Fruit fly (Drosophila melanogaster) whole organism, embryonic: Measurements from ENCODE around the gene mts.

Experiments used
- Abd-B ChIP-seq: fragments of 200-800 bp; sonication (Bioruptor generic); optimal IDR thresholded peaks from 2 replicates; lab custom pipeline; 2018; ENCODE audit warnings: missing biosample characterization, mild to moderate bottlenecking, missing genetic modification characterization, moderate library complexity
- CG10274 ChIP-seq: fragments of 200-800 bp; sonication (Bioruptor generic); optimal IDR thresholded peaks from 3 replicates; lab custom pipeline; 2017; ENCODE audit warnings: missing biosample characterization, mild to moderate bottlenecking, missing genetic modification characterization
- CG11085 ChIP-seq: fragments of 200-800 bp; sonication (Bioruptor generic); IDR thresholded peaks from 2 replicates; pipeline ENCODE4 v1.3.6; 2022; ENCODE audit warnings: missing biosample characterization, missing genetic modification characterization
- CG11247 ChIP-seq: fragments of 200-800 bp; sonication (Bioruptor generic); IDR thresholded peaks from 2 replicates; pipeline ENCODE4 v1.3.6; 2022; ENCODE audit warnings: missing biosample characterization, missing genetic modification characterization
- CG11504 ChIP-seq: fragments of 200-800 bp; sonication (Bioruptor generic); optimal IDR thresholded peaks from 3 replicates; lab custom pipeline; 2019; ENCODE audit warnings: missing biosample characterization, mild to moderate bottlenecking, missing genetic modification characterization, moderate library complexity
- CG11560 ChIP-seq: fragments of 200-800 bp; sonication (Bioruptor generic); IDR thresholded peaks from 3 replicates; pipeline ENCODE4 v1.3.6; 2022; ENCODE audit warnings: missing biosample characterization, missing genetic modification characterization
- CG12391 ChIP-seq: fragments of 200-800 bp; sonication (Bioruptor generic); optimal IDR thresholded peaks from 3 replicates; lab custom pipeline; 2018; ENCODE audit warnings: missing biosample characterization, mild to moderate bottlenecking, missing genetic modification characterization, moderate library complexity
- CG12659 ChIP-seq: fragments of 200-800 bp; sonication (Bioruptor generic); optimal IDR thresholded peaks from 3 replicates; lab custom pipeline; 2017; ENCODE audit warnings: mild to moderate bottlenecking, missing biosample characterization, missing genetic modification reagents, missing genetic modification characterization
- CG13296 ChIP-seq: fragments of 200-800 bp; sonication (Bioruptor generic); optimal IDR thresholded peaks from 3 replicates; lab custom pipeline; 2018; ENCODE audit warnings: missing biosample characterization, mild to moderate bottlenecking, missing genetic modification characterization
- CG13624 ChIP-seq: fragments of 200-800 bp; sonication (Bioruptor generic); optimal IDR thresholded peaks from 2 replicates; lab custom pipeline; 2016; ENCODE audit warnings: missing biosample characterization, missing genetic modification characterization
- CG14860 ChIP-seq: fragments of 200-800 bp; sonication (Bioruptor generic); IDR thresholded peaks from 3 replicates; pipeline ENCODE4 v1.3.6; 2022; ENCODE audit warnings: missing biosample characterization, missing genetic modification characterization; ENCODE audit not compliant: partially characterized antibody
- CG15601 ChIP-seq: fragments of 200-800 bp; sonication (Bioruptor generic); optimal IDR thresholded peaks from 3 replicates; lab custom pipeline; 2019; ENCODE audit warnings: missing biosample characterization, mild to moderate bottlenecking, missing genetic modification characterization, moderate library complexity
- CG17385 ChIP-seq: fragments of 200-800 bp; sonication (Bioruptor generic); optimal IDR thresholded peaks from 3 replicates; lab custom pipeline; 2018; ENCODE audit warnings: missing biosample characterization, mild to moderate bottlenecking, missing genetic modification characterization
- CG18619 ChIP-seq: fragments of 200-800 bp; sonication (Bioruptor generic); optimal IDR thresholded peaks from 3 replicates; lab custom pipeline; 2017; ENCODE audit warnings: missing biosample characterization, mild to moderate bottlenecking, missing genetic modification characterization
- CG31388 ChIP-seq: fragments of 200-800 bp; sonication (Bioruptor generic); optimal IDR thresholded peaks from 2 replicates; lab custom pipeline; 2016; ENCODE audit warnings: missing biosample characterization, missing genetic modification characterization
- CG34224 ChIP-seq: fragments of 200-800 bp; sonication (Bioruptor generic); IDR thresholded peaks from 3 replicates; pipeline ENCODE4 v1.3.6; 2022; ENCODE audit warnings: missing biosample characterization, missing genetic modification characterization; ENCODE audit not compliant: partially characterized antibody
- CG34422 ChIP-seq: fragments of 200-800 bp; sonication (Bioruptor generic); IDR thresholded peaks from 3 replicates; pipeline ENCODE4 v1.3.6; 2022; ENCODE audit warnings: missing biosample characterization, missing genetic modification characterization
- CG4328 ChIP-seq: fragments of 200-800 bp; sonication (Bioruptor generic); optimal IDR thresholded peaks from 3 replicates; lab custom pipeline; 2017; ENCODE audit warnings: missing biosample characterization, missing genetic modification reagents, missing genetic modification characterization
- CG6654 ChIP-seq: fragments of 200-800 bp; sonication (Bioruptor generic); optimal IDR thresholded peaks from 2 replicates; lab custom pipeline; 2017; ENCODE audit warnings: missing biosample characterization, mild to moderate bottlenecking, missing genetic modification characterization
- CG9727 ChIP-seq: fragments of 200-800 bp; sonication (Bioruptor generic); optimal IDR thresholded peaks from 3 replicates; lab custom pipeline; 2017; ENCODE audit warnings: missing biosample characterization, mild to moderate bottlenecking, missing genetic modification characterization
- E2f1 ChIP-seq: fragments of 200-800 bp; sonication (Bioruptor generic); IDR thresholded peaks from 2 replicates; pipeline ENCODE4 v1.3.6; 2022; ENCODE audit warnings: missing biosample characterization, missing genetic modification characterization
- Hsf ChIP-seq: fragments of 200-800 bp; sonication (Bioruptor generic); optimal IDR thresholded peaks from 3 replicates; lab custom pipeline; 2016; ENCODE audit warnings: missing biosample characterization, missing genetic modification characterization
- MTF-1 ChIP-seq: fragments of 200-800 bp; sonication (Bioruptor generic); optimal IDR thresholded peaks from 2 replicates; lab custom pipeline; 2018; ENCODE audit warnings: missing biosample characterization, mild to moderate bottlenecking, missing genetic modification characterization, borderline replicate concordance
- Nf-YA ChIP-seq: fragments of 200-800 bp; sonication (Bioruptor generic); IDR thresholded peaks from 2 replicates; pipeline ENCODE4 v1.3.6; 2022; ENCODE audit warnings: missing biosample characterization, missing genetic modification characterization
- Opbp ChIP-seq: fragments of 200-800 bp; sonication (Bioruptor generic); IDR thresholded peaks from 3 replicates; pipeline ENCODE4 v1.3.6; 2022; ENCODE audit warnings: missing biosample characterization, missing genetic modification characterization; ENCODE audit not compliant: partially characterized antibody
- PHDP ChIP-seq: fragments of 200-800 bp; sonication (Bioruptor generic); optimal IDR thresholded peaks from 3 replicates; lab custom pipeline; 2018; ENCODE audit warnings: missing biosample characterization, mild to moderate bottlenecking, missing genetic modification characterization, moderate library complexity
- Pdp1 ChIP-seq, 2 experiments: fragments of 200-800 bp; sonication (Bioruptor generic); optimal IDR thresholded peaks; 3 replicates each; lab custom pipeline; 2016; ENCODE audit warnings: missing biosample characterization in 2 of 2, missing genetic modification characterization in 2 of 2, mild to moderate bottlenecking in 1 of 2, moderate library complexity in 1 of 2
- Sox102F ChIP-seq: fragments of 200-800 bp; sonication (Bioruptor generic); optimal IDR thresholded peaks from 2 replicates; lab custom pipeline; 2018; ENCODE audit warnings: missing biosample characterization, mild to moderate bottlenecking, missing genetic modification characterization, moderate library complexity
- Taf1 ChIP-seq: fragments of 200-800 bp; sonication (Bioruptor generic); IDR thresholded peaks from 2 replicates; pipeline ENCODE4 v1.3.6; 2022; ENCODE audit warnings: missing biosample characterization, missing genetic modification characterization
- aop ChIP-seq: fragments of 200-800 bp; sonication (Bioruptor generic); IDR thresholded peaks from 2 replicates; pipeline ENCODE4 v1.3.6; 2022; ENCODE audit warnings: missing biosample characterization, missing genetic modification characterization
- bab2 ChIP-seq: fragments of 200-800 bp; sonication (Bioruptor generic); optimal IDR thresholded peaks from 2 replicates; lab custom pipeline; 2016; ENCODE audit warnings: missing biosample characterization, missing genetic modification characterization
- ci ChIP-seq: fragments of 200-800 bp; sonication (Bioruptor generic); IDR thresholded peaks from 3 replicates; pipeline ENCODE4 v1.3.6; 2022; ENCODE audit warnings: missing biosample characterization, missing genetic modification characterization
- crc ChIP-seq: fragments of 200-800 bp; sonication (Bioruptor generic); optimal IDR thresholded peaks from 2 replicates; lab custom pipeline; 2016; ENCODE audit warnings: missing biosample characterization, missing genetic modification characterization
- dati ChIP-seq: fragments of 200-800 bp; sonication (Bioruptor generic); IDR thresholded peaks from 2 replicates; pipeline ENCODE4 v1.3.6; 2022; ENCODE audit warnings: missing biosample characterization, missing genetic modification characterization
- en ChIP-seq: fragments of 200-800 bp; sonication (Bioruptor generic); optimal IDR thresholded peaks from 2 replicates; lab custom pipeline; 2016; ENCODE audit warnings: missing biosample characterization, missing genetic modification characterization
- fd102C ChIP-seq: fragments of 200-800 bp; sonication (Bioruptor generic); optimal IDR thresholded peaks from 2 replicates; lab custom pipeline; 2018; ENCODE audit warnings: missing biosample characterization, mild to moderate bottlenecking, missing genetic modification characterization, moderate library complexity
- fd64A ChIP-seq: fragments of 200-800 bp; sonication (Bioruptor generic); optimal IDR thresholded peaks from 3 replicates; lab custom pipeline; 2018; ENCODE audit warnings: missing biosample characterization, mild to moderate bottlenecking, missing genetic modification characterization
- fu2 ChIP-seq: fragments of 200-800 bp; sonication (Bioruptor generic); optimal IDR thresholded peaks from 2 replicates; lab custom pipeline; 2016; ENCODE audit warnings: missing biosample characterization, missing genetic modification characterization
- gce ChIP-seq: fragments of 200-800 bp; sonication (Bioruptor generic); IDR thresholded peaks from 3 replicates; pipeline ENCODE4 v1.3.6; 2022; ENCODE audit warnings: missing biosample characterization, missing genetic modification characterization
- gcm ChIP-seq: fragments of 200-800 bp; sonication (Bioruptor generic); optimal IDR thresholded peaks from 2 replicates; lab custom pipeline; 2019; ENCODE audit warnings: missing biosample characterization, mild to moderate bottlenecking, missing genetic modification characterization, moderate library complexity
- gfzf ChIP-seq: fragments of 200-800 bp; sonication (Bioruptor generic); optimal IDR thresholded peaks from 2 replicates; lab custom pipeline; 2016; ENCODE audit warnings: missing biosample characterization, mild to moderate bottlenecking, missing genetic modification characterization, moderate library complexity
- h ChIP-seq: fragments of >200 bp; optimal IDR thresholded peaks from 2 replicates; lab custom pipeline; 2017
- klu ChIP-seq: fragments of 200-800 bp; sonication (Bioruptor generic); IDR thresholded peaks from 2 replicates; pipeline ENCODE4 v1.3.6; 2022; ENCODE audit warnings: missing biosample characterization, missing genetic modification characterization
- luna ChIP-seq: fragments of 200-800 bp; sonication (Bioruptor generic); optimal IDR thresholded peaks from 2 replicates; lab custom pipeline; 2016; ENCODE audit warnings: missing biosample characterization, missing genetic modification characterization
- nau ChIP-seq: fragments of 200-800 bp; sonication (Bioruptor generic); optimal IDR thresholded peaks from 3 replicates; lab custom pipeline; 2017; ENCODE audit warnings: missing biosample characterization, mild to moderate bottlenecking, missing genetic modification characterization, missing genetic modification reagents
- nmo ChIP-seq: fragments of 200-800 bp; sonication (Bioruptor generic); optimal IDR thresholded peaks from 2 replicates; lab custom pipeline; 2018; ENCODE audit warnings: missing biosample characterization, mild to moderate bottlenecking, missing genetic modification characterization, moderate library complexity
- sim ChIP-seq: fragments of 200-800 bp; sonication (Bioruptor generic); IDR thresholded peaks from 2 replicates; pipeline ENCODE4 v1.3.6; 2022; ENCODE audit warnings: missing biosample characterization, missing genetic modification characterization
- tin ChIP-seq: fragments of 200-800 bp; sonication (Bioruptor generic); optimal IDR thresholded peaks from 3 replicates; lab custom pipeline; 2016; ENCODE audit warnings: missing biosample characterization, missing genetic modification characterization
- zen2 ChIP-seq: fragments of 200-800 bp; sonication (Bioruptor generic); IDR thresholded peaks from 3 replicates; pipeline ENCODE4 v1.3.6; 2022; ENCODE audit warnings: missing biosample characterization, missing genetic modification characterization; ENCODE audit not compliant: partially characterized antibody

Gene mts

dm6 chr2L:7821279-7821848, 6.1 kb upstream of the mts start (continued):
- TF ChIP-seq CG12391 (tag; lab: Kevin White, UChicago), result peak; percentile 51
- peak; percentile 9 for TF ChIP-seq PHDP (tag; lab: Kevin White, UChicago)
- TF ChIP-seq CG13624 (GFP tag; lab: Kevin White, UChicago), result peak; percentile 62
- no peak for TF ChIP-seq CG18619 (GFP tag; lab: Kevin White, UChicago)
- TF ChIP-seq fd102C (GFP tag; lab: Kevin White, UChicago), result no peak
- peak; percentile 86 for TF ChIP-seq Opbp
- TF ChIP-seq CG34422 (GFP tag; lab: Robert Waterston, UW), result peak; percentile 73; the same call in 1 of the 3 replicates
- TF ChIP-seq zen2 (GFP tag; lab: Robert Waterston, UW), result peak; percentile 84
- TF ChIP-seq fu2 (GFP tag; lab: Kevin White, UChicago), result peak; percentile 37
- no peak for TF ChIP-seq luna (GFP tag; lab: Kevin White, UChicago)
- TF ChIP-seq Nf-YA (GFP tag; lab: Robert Waterston, UW), result no peak
- TF ChIP-seq tin, result peak; percentile 68
- TF ChIP-seq CG15601 (tag; lab: Kevin White, UChicago), result peak; percentile 41
- TF ChIP-seq Hsf, result peak; percentile 71
- 0 out of 3 replicates have a peak, but pooled peaks have one; percentile 68 for TF ChIP-seq gce (GFP tag; lab: Robert Waterston, UW)
- TF ChIP-seq dati, result 0 out of 2 replicates have a peak, but pooled peaks have one; percentile 8
- peak; percentile 33 for TF ChIP-seq MTF-1 (GFP tag; lab: Kevin White, UChicago)
- TF ChIP-seq CG10274 (GFP tag; lab: Kevin White, UChicago), result no peak
- no peak for TF ChIP-seq gcm (GFP tag; lab: Kevin White, UChicago)
- TF ChIP-seq bab2 (GFP tag; lab: Kevin White, UChicago), result peak; percentile 32
- TF ChIP-seq Pdp1 (GFP tag; optimal IDR thresholded peaks at IDR 0.05; lab: Kevin White, UChicago), result peak; percentile 49 to 63
- TF ChIP-seq CG31388, result no peak
- TF ChIP-seq gfzf, result peak; percentile 20
- peak; percentile 79 for TF ChIP-seq ci (GFP tag; lab: Robert Waterston, UW)
- TF ChIP-seq E2f1 (GFP tag; lab: Robert Waterston, UW), result peak; percentile 18; the same call in 1 of the 2 replicates
- no peak for TF ChIP-seq nau (GFP tag; lab: Kevin White, UChicago)
- no peak for TF ChIP-seq CG11504 (tag; lab: Kevin White, UChicago)
- TF ChIP-seq CG11085 (GFP tag; lab: Robert Waterston, UW), result 0 out of 2 replicates have a peak, but pooled peaks have one; percentile 39
- TF ChIP-seq CG9727 (GFP tag; lab: Kevin White, UChicago), result peak; percentile 63
- TF ChIP-seq h, result no peak
- no peak for TF ChIP-seq en
- TF ChIP-seq CG34224 (GFP tag; lab: Robert Waterston, UW), result peak; percentile 90
- TF ChIP-seq nmo, result peak; percentile 40
- no peak for TF ChIP-seq CG17385 (GFP tag; lab: Kevin White, UChicago)
- TF ChIP-seq Taf1, result no peak
- no peak for TF ChIP-seq crc (GFP tag; lab: Kevin White, UChicago)
- peak; percentile 32 for TF ChIP-seq fd64A (GFP tag; lab: Kevin White, UChicago)
- no peak for TF ChIP-seq CG6654
- TF ChIP-seq aop (GFP tag; lab: Robert Waterston, UW), result peak; percentile 51; the same call in 1 of the 2 replicates
- TF ChIP-seq klu (GFP tag; lab: Robert Waterston, UW), result peak; percentile 24; the same call in 1 of the 2 replicates
- TF ChIP-seq CG11247 (GFP tag; lab: Robert Waterston, UW), result peak; percentile 37; the same call in 1 of the 2 replicates
- TF ChIP-seq sim (GFP tag; lab: Robert Waterston, UW), result 0 out of 2 replicates have a peak, but pooled peaks have one; percentile 29
- TF ChIP-seq Abd-B (GFP tag; lab: Kevin White, UChicago), result peak; percentile 50
- peak; percentile 55 for TF ChIP-seq CG4328 (GFP tag; lab: Kevin White, UChicago)
- TF ChIP-seq CG13296 (GFP tag; lab: Kevin White, UChicago), result peak; percentile 51
- no peak for TF ChIP-seq Sox102F (GFP tag; lab: Kevin White, UChicago)
- TF ChIP-seq CG14860 (GFP tag; lab: Robert Waterston, UW), result peak; percentile 63
- TF ChIP-seq CG11560 (tag; lab: Robert Waterston, UW), result no peak
- peak; percentile 54 for TF ChIP-seq CG12659 (GFP tag; lab: Kevin White, UChicago)
